Worm (Caenorhabditis elegans): ENCODE results near the gene C14B4.2.

C14B4.2 gene

DNA sequence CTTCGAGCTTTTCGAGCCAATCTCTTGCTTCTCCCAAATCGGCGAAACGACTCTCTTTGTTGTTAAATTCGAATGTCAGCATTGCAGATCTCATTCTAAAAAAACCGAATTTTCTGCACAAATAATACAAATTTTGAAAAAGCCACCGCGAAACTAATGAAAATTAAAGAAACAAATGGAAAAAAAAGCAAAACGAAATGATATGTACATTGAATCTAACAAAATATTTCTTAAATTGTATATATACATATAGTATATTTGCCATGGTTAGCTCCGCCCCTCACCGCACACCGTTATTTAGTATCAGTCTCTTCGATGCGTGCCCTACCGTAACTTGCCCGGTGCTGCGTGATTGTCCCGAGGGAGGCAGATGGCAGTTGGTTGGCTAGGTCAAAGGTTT lies 38.2 kb upstream of the C14B4.2 start, which contains the start of gene srw-86:
Gene srw-86, minus strand, starts transcription at position 101 of the 400 bp plus-strand sequence.
- TF ChIP-seq nhr-12 (tag; optimal IDR thresholded peaks at IDR 0.05) (no peak), fos-1 (tag; optimal IDR thresholded peaks at IDR 0.05) (no peak), nhr-77 (tag; optimal IDR thresholded peaks at IDR 0.05) (no peak), R02D3.7 (tag; optimal IDR thresholded peaks at IDR 0.05) (no peak), sma-3 (GFP tag; optimal IDR thresholded peaks at IDR 0.05) (no peak), nhr-21 (tag; optimal IDR thresholded peaks at IDR 0.05) (no peak), nhr-10 (tag; optimal IDR thresholded peaks at IDR 0.05) (no peak)

ce11 chrV:19398882-19399281 lies 36.4 kb upstream of the C14B4.2 start, which contains the start of gene C25F9.13:
TSS of gene C25F9.13 (minus strand) at chrV:19398982.
- TF ChIP-seq fos-1 (tag; optimal IDR thresholded peaks at IDR 0.05) (no peak), egl-27 (tag; optimal IDR thresholded peaks at IDR 0.05) (no peak), F13H6.1 (tag; optimal IDR thresholded peaks at IDR 0.05) (no peak), lin-11 (tag; optimal IDR thresholded peaks at IDR 0.05) (no peak), Y55F3AM.14 (GFP tag; optimal IDR thresholded peaks at IDR 0.05) (no peak), ceh-16 (tag; optimal IDR thresholded peaks at IDR 0.05) (no peak), elt-3 (tag; optimal IDR thresholded peaks at IDR 0.05) (no peak), skn-1 (tag; optimal IDR thresholded peaks at IDR 0.05) (no peak), lsy-2 (tag; optimal IDR thresholded peaks at IDR 0.05) (no peak), ztf-4 (tag; optimal IDR thresholded peaks at IDR 0.05) (no peak)

DNA sequence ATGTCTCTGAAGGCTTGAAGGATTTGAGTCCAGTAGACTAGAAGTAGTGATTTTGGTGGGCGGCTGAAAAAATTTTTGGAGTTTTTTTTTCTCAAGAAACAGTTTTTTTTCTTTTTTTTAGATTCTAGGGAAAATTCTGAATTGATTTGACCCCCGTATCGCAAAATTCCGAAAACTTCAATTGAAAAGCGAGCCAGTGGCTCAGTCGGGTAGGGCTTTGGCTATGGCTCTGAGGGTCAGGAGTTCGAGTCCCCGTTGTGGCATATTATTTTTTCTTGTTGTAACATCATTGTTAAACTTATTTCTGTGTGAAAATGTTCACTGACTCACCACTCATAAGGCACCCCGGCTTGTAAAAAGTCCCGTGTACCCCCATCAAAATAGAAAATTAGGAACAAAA lies 35.9 kb upstream of the C14B4.2 start:
- TF ChIP-seq zag-1 (tag; optimal IDR thresholded peaks at IDR 0.05) (no peak), ztf-4 (tag; optimal IDR thresholded peaks at IDR 0.05) (no peak), ceh-16 (tag; optimal IDR thresholded peaks at IDR 0.05) (no peak), unc-55 (GFP tag; optimal IDR thresholded peaks at IDR 0.05) (no peak), nhr-77 (tag; optimal IDR thresholded peaks at IDR 0.05) (no peak), sma-9 (GFP tag; optimal IDR thresholded peaks at IDR 0.05) (no peak), sma-9 (tag; optimal IDR thresholded peaks at IDR 0.05) (no peak), ztf-1 (GFP tag; conservative IDR thresholded peaks at IDR 0.05) (no peak), nhr-23 (tag; optimal IDR thresholded peaks at IDR 0.05) (no peak), nhr-11 (tag; optimal IDR thresholded peaks at IDR 0.05) (no peak), R02D3.7 (tag; optimal IDR thresholded peaks at IDR 0.05) (no peak), dmd-4 (tag; optimal IDR thresholded peaks at IDR 0.05) (no peak), fos-1 (tag; optimal IDR thresholded peaks at IDR 0.05) (no peak), nhr-237 (tag; optimal IDR thresholded peaks at IDR 0.05) (no peak), mab-5 (tag; optimal IDR thresholded peaks at IDR 0.05) (no peak), unc-62 (GFP tag; optimal IDR thresholded peaks at IDR 0.05) (no peak)

DNA sequence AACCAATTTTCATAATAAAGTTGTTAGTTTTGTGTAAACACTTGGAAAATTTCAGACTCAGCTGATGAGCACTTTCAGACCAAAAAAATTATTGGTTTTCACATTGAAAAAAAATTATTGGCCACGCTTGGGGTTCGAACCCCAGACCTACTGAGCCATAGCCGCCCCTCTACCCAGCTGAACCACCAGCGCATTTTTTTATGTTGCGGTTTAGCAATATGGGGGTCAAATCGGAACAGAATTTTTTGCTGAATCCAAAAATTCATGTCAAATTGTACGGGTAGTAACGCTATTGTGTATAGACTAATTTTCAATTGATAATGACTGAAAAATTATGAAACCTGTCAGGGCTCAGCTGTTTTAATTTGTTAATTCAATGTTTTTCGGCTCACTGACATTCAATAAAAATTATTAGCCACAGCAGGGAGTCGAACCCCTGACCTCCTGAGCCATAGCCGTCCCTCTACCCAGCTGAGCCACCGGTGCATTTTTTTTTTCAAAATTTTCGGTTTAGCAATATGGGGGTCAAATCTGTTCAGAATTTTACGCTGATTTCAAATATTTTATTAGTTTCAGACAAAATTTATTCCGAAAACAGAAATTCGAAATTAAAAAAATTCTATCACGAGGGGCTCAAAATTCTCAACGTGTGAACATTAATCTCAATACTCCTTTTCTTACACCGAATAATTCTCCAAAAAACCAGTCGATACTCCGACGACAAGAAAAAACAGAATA lies 34.3 kb upstream of the C14B4.2 start:
- TF ChIP-seq nhr-23 (tag; optimal IDR thresholded peaks at IDR 0.05): no peak
- TF ChIP-seq zag-1 (tag; optimal IDR thresholded peaks at IDR 0.05): no peak
- no peak for TF ChIP-seq gmeb-1 (tag; optimal IDR thresholded peaks at IDR 0.05)
- no peak for TF ChIP-seq ama-1 (optimal IDR thresholded peaks at IDR 0.05)
- TF ChIP-seq ztf-11 (tag; optimal IDR thresholded peaks at IDR 0.05): no peak
- TF ChIP-seq alr-1 (tag; optimal IDR thresholded peaks at IDR 0.05): no peak
- TF ChIP-seq lsy-2 (tag; optimal IDR thresholded peaks at IDR 0.05): no peak
- TF ChIP-seq lin-11 (tag; optimal IDR thresholded peaks at IDR 0.05): no peak
- no peak for TF ChIP-seq ceh-82 (tag; optimal IDR thresholded peaks at IDR 0.05)
- no peak for TF ChIP-seq nhr-77 (tag; optimal IDR thresholded peaks at IDR 0.05)
- TF ChIP-seq lin-13 (GFP tag; optimal IDR thresholded peaks at IDR 0.05): no peak
- TF ChIP-seq fos-1 (tag; optimal IDR thresholded peaks at IDR 0.05): no peak

- TF ChIP-seq ama-1 (optimal IDR thresholded peaks at IDR 0.05) (no peak), sem-4 (tag; optimal IDR thresholded peaks at IDR 0.05) (no peak), peb-1 (tag; optimal IDR thresholded peaks at IDR 0.05) (no peak), lin-39 (tag; optimal IDR thresholded peaks at IDR 0.05) (no peak), fos-1 (tag; optimal IDR thresholded peaks at IDR 0.05) (no peak), lin-13 (GFP tag; optimal IDR thresholded peaks at IDR 0.05) (no peak), sma-3 (GFP tag; optimal IDR thresholded peaks at IDR 0.05) (no peak), nhr-129 (tag; optimal IDR thresholded peaks at IDR 0.05) (no peak), R02D3.7 (tag; optimal IDR thresholded peaks at IDR 0.05) (no peak), ztf-11 (tag; optimal IDR thresholded peaks at IDR 0.05) (no peak), ceh-16 (tag; optimal IDR thresholded peaks at IDR 0.05) (no peak), sma-9 (GFP tag; optimal IDR thresholded peaks at IDR 0.05) (no peak), sma-9 (tag; optimal IDR thresholded peaks at IDR 0.05) (no peak), nhr-11 (tag; optimal IDR thresholded peaks at IDR 0.05) (no peak), dmd-4 (tag; optimal IDR thresholded peaks at IDR 0.05) (no peak)
Observed at ce11 chrV:19394750-19395149, 32.3 kb upstream of the C14B4.2 start, which contains the start of gene C25F9.8. TSS of gene C25F9.8 (plus strand) at chrV:19395050.

All from whole organism, L2 larva.